Worm (Caenorhabditis elegans): Measurements from ENCODE around the gene irg-4.

Gene irg-4

DNA sequence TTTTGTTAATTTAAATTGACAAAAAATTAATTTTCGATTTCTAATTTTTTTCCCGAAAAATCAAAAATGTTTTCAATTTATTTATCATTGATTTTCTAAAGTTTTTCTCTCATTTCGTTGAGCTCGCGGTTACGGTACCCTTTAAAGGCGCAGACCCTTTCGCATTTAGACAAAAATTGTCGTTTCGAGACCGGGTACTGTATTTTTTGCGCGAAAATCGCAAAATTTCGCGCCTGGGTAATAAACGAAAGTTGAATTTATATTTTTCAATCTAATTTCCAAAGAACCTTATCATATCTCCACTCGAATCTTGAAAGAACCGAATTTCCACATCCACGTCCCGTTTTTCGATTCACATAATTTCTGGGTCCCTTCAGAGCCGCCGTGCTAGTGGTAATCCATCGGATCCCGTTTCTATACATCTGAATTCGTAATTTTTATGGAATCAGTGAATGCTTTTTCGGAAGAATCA is 9.9 kb downstream of the irg-4 start, which contains the start of gene C25G4.3:
Gene C25G4.3, minus strand, starts transcription at position 422 of the 472 bp plus-strand sequence.
- TF ChIP-seq ham-2 (GFP tag; optimal IDR thresholded peaks at IDR 0.05) = no peak

DNA sequence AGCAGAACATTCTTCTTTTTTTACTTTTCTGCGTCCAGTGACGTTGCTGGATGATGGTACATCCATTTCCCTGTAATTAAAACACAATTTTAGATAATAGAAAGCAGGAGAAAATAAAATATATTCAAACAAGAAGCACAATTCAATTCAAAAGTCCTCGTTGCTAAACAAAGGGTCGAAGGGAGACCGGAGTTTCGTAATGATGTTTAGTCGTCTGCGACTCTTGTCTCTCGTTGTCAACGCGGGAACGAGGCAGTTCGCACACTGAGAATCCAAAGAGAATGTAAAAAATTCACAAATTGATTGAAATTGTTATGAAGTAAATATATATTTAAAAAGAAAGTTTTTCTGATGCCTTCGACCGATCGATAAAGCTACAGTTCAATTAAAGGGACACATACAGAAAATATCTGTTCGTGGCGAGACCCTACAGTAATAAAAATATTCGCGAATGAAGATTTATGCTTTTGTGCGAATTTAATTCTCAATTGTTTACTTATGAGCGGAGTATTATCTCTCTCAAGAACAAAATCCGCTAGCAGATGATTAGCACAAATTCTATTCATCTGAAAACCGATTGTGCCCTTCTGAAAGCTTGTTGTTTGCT is 15.7 kb downstream of the irg-4 start, which contains the start of gene dpy-26:
Gene dpy-26, minus strand, starts transcription at position 111 of the 607 bp plus-strand sequence.
- TF ChIP-seq mep-1 (tag; optimal IDR thresholded peaks at IDR 0.05) (peak; percentile 58), elt-3 (tag; optimal IDR thresholded peaks at IDR 0.05) (no peak), ceh-83 (GFP tag; optimal IDR thresholded peaks at IDR 0.05) (no peak), drap-1 (GFP tag; optimal IDR thresholded peaks at IDR 0.05) (no peak), flh-1 (GFP tag; optimal IDR thresholded peaks at IDR 0.05) (no peak), unc-120 (tag; optimal IDR thresholded peaks at IDR 0.05; ENCODE audit: poor library complexity, severe bottlenecking) (no peak), ceh-43 (GFP tag; optimal IDR thresholded peaks at IDR 0.05) (no peak), unc-62 (GFP tag; optimal IDR thresholded peaks at IDR 0.05) (no peak), ham-2 (GFP tag; optimal IDR thresholded peaks at IDR 0.05) (no peak), cnd-1 (tag; optimal IDR thresholded peaks at IDR 0.05) (no peak), M03D4.4 (tag; optimal IDR thresholded peaks at IDR 0.05) (no peak), snpc-4 (tag; optimal IDR thresholded peaks at IDR 0.05) (no peak), nhr-76 (tag; optimal IDR thresholded peaks at IDR 0.05) (no peak), nhr-28 (tag; optimal IDR thresholded peaks at IDR 0.05) (no peak), nhr-2 (tag; optimal IDR thresholded peaks at IDR 0.05) (no peak), nhr-237 (tag; optimal IDR thresholded peaks at IDR 0.05) (no peak), pha-4 (tag; optimal IDR thresholded peaks at IDR 0.05) (peak; percentile 6), ceh-39 (tag; optimal IDR thresholded peaks at IDR 0.05) (peak; percentile 17), lin-32 (GFP tag; optimal IDR thresholded peaks at IDR 0.05) (no peak), lin-13 (tag; optimal IDR thresholded peaks at IDR 0.05) (no peak), sptf-1 (tag; optimal IDR thresholded peaks at IDR 0.05) (no peak), blmp-1 (tag; optimal IDR thresholded peaks at IDR 0.05) (no peak), hlh-1 (tag; optimal IDR thresholded peaks at IDR 0.05) (no peak), mls-2 (tag; optimal IDR thresholded peaks at IDR 0.05) (no peak), tbx-8 (GFP tag; optimal IDR thresholded peaks at IDR 0.05) (no peak), sem-2 (GFP tag; optimal IDR thresholded peaks at IDR 0.05) (no peak), unc-39 (tag; optimal IDR thresholded peaks at IDR 0.05) (no peak), bed-3 (GFP tag; optimal IDR thresholded peaks at IDR 0.05) (no peak), elt-1 (tag; optimal IDR thresholded peaks at IDR 0.05; ENCODE audit: borderline replicate concordance, insufficient read depth) (no peak), nhr-12 (tag; optimal IDR thresholded peaks at IDR 0.05) (no peak), lsy-2 (tag; optimal IDR thresholded peaks at IDR 0.05) (peak; percentile 25), mab-5 (tag; optimal IDR thresholded peaks at IDR 0.05) (no peak), ztf-11 (tag; optimal IDR thresholded peaks at IDR 0.05) (no peak)

DNA sequence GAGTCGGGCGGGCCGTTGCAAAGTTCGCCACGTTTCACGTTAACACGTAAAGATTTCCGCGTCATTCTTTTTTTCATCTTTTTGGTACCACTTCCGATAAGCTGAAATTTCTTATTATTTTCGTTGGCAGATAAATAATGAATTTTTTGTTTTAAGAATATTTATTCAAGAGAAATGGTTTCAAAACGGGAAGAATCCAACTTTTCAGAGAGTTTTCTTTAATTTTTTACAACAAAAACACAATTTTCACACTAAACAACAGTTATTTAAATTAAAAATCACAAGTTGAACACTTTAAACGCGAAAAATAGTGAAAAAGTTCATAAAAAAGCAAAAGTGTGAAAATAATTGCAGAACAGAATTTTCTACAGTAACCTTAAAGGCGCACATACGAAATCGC is 18.5 kb downstream of the irg-4 start, which contains the start of gene spe-44:
Gene spe-44, minus strand, starts transcription at position 101 of the 400 bp plus-strand sequence.
- no peak for TF ChIP-seq nhr-76 (tag; optimal IDR thresholded peaks at IDR 0.05)

DNA sequence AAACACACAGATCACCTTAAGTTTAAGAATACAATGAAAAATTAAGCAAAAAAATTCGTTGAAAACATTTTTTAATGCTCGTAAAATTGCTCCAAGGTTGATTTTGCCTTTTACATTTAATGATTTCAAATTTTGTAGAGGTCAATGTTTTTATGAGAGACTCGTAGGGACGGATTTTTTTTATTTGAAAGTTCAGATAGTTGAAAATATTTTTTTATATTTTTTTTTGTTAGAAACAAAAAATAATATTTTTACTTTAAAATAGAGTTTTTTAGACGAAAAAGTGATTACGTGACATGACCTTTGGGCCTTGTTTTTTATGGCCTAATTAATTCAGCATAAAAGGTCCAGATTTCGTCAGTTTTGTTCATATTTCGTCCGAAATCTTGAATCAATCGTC is 19.1 kb downstream of the irg-4 start, which contains the start of gene smz-1:
Gene smz-1, plus strand, starts transcription at position 301 of the 400 bp plus-strand sequence.
- TF ChIP-seq unc-39 (tag; optimal IDR thresholded peaks at IDR 0.05) = no peak
- no peak for TF ChIP-seq hlh-1 (tag; optimal IDR thresholded peaks at IDR 0.05)
- no peak for TF ChIP-seq mep-1 (tag; optimal IDR thresholded peaks at IDR 0.05)
- TF ChIP-seq M03D4.4 (tag; optimal IDR thresholded peaks at IDR 0.05) = no peak
- no peak for TF ChIP-seq lsy-2 (tag; optimal IDR thresholded peaks at IDR 0.05)

DNA sequence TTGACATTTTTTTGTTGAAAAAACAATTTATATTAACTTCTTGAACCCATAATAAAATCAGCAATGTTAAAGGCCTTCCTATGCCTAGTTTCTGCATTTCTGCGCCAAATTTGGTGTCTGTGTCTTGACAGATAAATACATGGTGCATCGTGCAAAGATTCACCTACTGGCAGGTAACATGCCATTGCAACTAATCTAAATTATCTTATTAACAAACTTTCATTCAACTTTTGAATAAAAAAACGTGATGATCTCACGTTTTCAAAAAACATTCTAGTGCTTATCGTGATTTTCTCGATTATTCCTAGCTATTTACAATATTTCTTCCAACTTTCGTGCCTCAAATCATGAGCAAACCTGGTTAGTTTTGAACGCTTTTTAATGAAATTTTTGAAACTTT is 21.0 kb downstream of the irg-4 start, which contains the start of gene C25G4.7:
Gene C25G4.7, plus strand, starts transcription at position 301 of the 400 bp plus-strand sequence.
- no peak for TF ChIP-seq ceh-83 (GFP tag; optimal IDR thresholded peaks at IDR 0.05)
- TF ChIP-seq bed-3 (GFP tag; optimal IDR thresholded peaks at IDR 0.05) = no peak
- no peak for TF ChIP-seq ceh-43 (GFP tag; optimal IDR thresholded peaks at IDR 0.05)
- no peak for TF ChIP-seq tbx-8 (GFP tag; optimal IDR thresholded peaks at IDR 0.05)
- TF ChIP-seq nhr-12 (tag; optimal IDR thresholded peaks at IDR 0.05) = no peak
- TF ChIP-seq zip-8 (tag; optimal IDR thresholded peaks at IDR 0.05) = no peak
- TF ChIP-seq lin-13 (tag; optimal IDR thresholded peaks at IDR 0.05) = no peak

Data from whole organism, mixed stage, embryonic.